Worm (Caenorhabditis elegans): Measurements from ENCODE around the gene tdo-2.

tdo-2 gene

ce11 chrIII:5948162-5948933 is 28.6 kb upstream of the tdo-2 start, which contains the start of the genes F25B5.6 and F25B5.3:
Gene F25B5.6, minus strand, starts transcription at chrIII:5948733.
Gene F25B5.3, plus strand, starts transcription at chrIII:5948883.
- TF ChIP-seq aly-1 (tag; optimal IDR thresholded peaks at IDR 0.05) (no peak), flt-1 (GFP tag; IDR thresholded peaks at IDR 0.05) (no peak), hnd-1 (tag; optimal IDR thresholded peaks at IDR 0.05) (no peak), tra-4 (tag; optimal IDR thresholded peaks at IDR 0.05) (no peak), hmbx-1 (tag; optimal IDR thresholded peaks at IDR 0.05) (no peak), ceh-13 (GFP tag; optimal IDR thresholded peaks at IDR 0.05) (no peak), ets-7 (tag; optimal IDR thresholded peaks at IDR 0.05) (no peak), ama-1 (optimal IDR thresholded peaks at IDR 0.05) (no peak), scrt-1 (GFP tag; IDR thresholded peaks at IDR 0.05) (no peak), B0310.2 (tag; optimal IDR thresholded peaks at IDR 0.05) (no peak), sea-1 (GFP tag; conservative IDR thresholded peaks at IDR 0.05) (no peak)

- TF ChIP-seq B0310.2 (tag; optimal IDR thresholded peaks at IDR 0.05): no peak
Observed at ce11 chrIII:5945865-5946264, 26.1 kb upstream of the tdo-2 start, which contains the start of gene F25B5.5. Gene F25B5.5, minus strand, starts transcription at chrIII:5946124.

ce11 chrIII:5943368-5944180 is 23.8 kb upstream of the tdo-2 start:
- TF ChIP-seq pes-1 (GFP tag; IDR thresholded peaks at IDR 0.05): no peak
- peak; percentile 12 for TF ChIP-seq hmg-4 (GFP tag; optimal IDR thresholded peaks at IDR 0.05)
- peak; percentile 18; the same call in 1 of the 2 replicates for TF ChIP-seq sea-1 (GFP tag; conservative IDR thresholded peaks at IDR 0.05)
- peak; percentile 20; the same call in 1 of the 2 replicates for TF ChIP-seq flt-1 (GFP tag; IDR thresholded peaks at IDR 0.05)

- TF ChIP-seq tbx-37 (GFP tag; conservative IDR thresholded peaks at IDR 0.05) (no peak), scrt-1 (GFP tag; IDR thresholded peaks at IDR 0.05) (no peak), ceh-36 (tag; optimal IDR thresholded peaks at IDR 0.05) (no peak), sea-1 (GFP tag; conservative IDR thresholded peaks at IDR 0.05) (no peak), hnd-1 (tag; optimal IDR thresholded peaks at IDR 0.05) (no peak), tra-4 (tag; optimal IDR thresholded peaks at IDR 0.05) (no peak), flt-1 (GFP tag; IDR thresholded peaks at IDR 0.05) (no peak), tbx-11 (GFP tag; IDR thresholded peaks at IDR 0.05) (no peak), ama-1 (optimal IDR thresholded peaks at IDR 0.05) (no peak), F13C5.2 (tag; optimal IDR thresholded peaks at IDR 0.05) (no peak), B0310.2 (tag; optimal IDR thresholded peaks at IDR 0.05) (no peak), hmg-4 (GFP tag; optimal IDR thresholded peaks at IDR 0.05) (no peak)
Observed at ce11 chrIII:5942104-5942503, 22.3 kb upstream of the tdo-2 start.

ce11 chrIII:5940525-5940974 is 20.8 kb upstream of the tdo-2 start:
- TF ChIP-seq flt-1 (GFP tag; IDR thresholded peaks at IDR 0.05) (0 out of 2 replicates have a peak, but pooled peaks have one; percentile 30), pes-1 (GFP tag; IDR thresholded peaks at IDR 0.05) (no peak; the same call in 1 of the 2 replicates), hmg-4 (GFP tag; optimal IDR thresholded peaks at IDR 0.05) (no peak), tbx-11 (GFP tag; IDR thresholded peaks at IDR 0.05) (peak; percentile 5; the same call in 1 of the 2 replicates), ama-1 (optimal IDR thresholded peaks at IDR 0.05) (no peak), ceh-36 (tag; optimal IDR thresholded peaks at IDR 0.05) (no peak), scrt-1 (GFP tag; IDR thresholded peaks at IDR 0.05) (0 out of 2 replicates have a peak, but pooled peaks have one; percentile 8)

ce11 chrIII:5939453-5940296 is 19.9 kb upstream of the tdo-2 start, which contains the start of gene ubq-1:
Gene ubq-1, plus strand, starts transcription at chrIII:5940254.
- no peak for TF ChIP-seq aly-1 (tag; optimal IDR thresholded peaks at IDR 0.05)
- no peak for TF ChIP-seq hmbx-1 (tag; optimal IDR thresholded peaks at IDR 0.05)
- peak; percentile 31; the same call in 1 of the 2 replicates for TF ChIP-seq flt-1 (GFP tag; IDR thresholded peaks at IDR 0.05)

ce11 chrIII:5938790-5939452 is 19.2 kb upstream of the tdo-2 start:
- TF ChIP-seq hnd-1 (tag; optimal IDR thresholded peaks at IDR 0.05) (no peak), scrt-1 (GFP tag; IDR thresholded peaks at IDR 0.05) (no peak), hmbx-1 (tag; optimal IDR thresholded peaks at IDR 0.05) (no peak), ceh-13 (GFP tag; optimal IDR thresholded peaks at IDR 0.05) (no peak), tra-4 (tag; optimal IDR thresholded peaks at IDR 0.05) (no peak), ama-1 (optimal IDR thresholded peaks at IDR 0.05) (no peak), flt-1 (GFP tag; IDR thresholded peaks at IDR 0.05) (no peak), tbx-11 (GFP tag; IDR thresholded peaks at IDR 0.05) (no peak), aly-1 (tag; optimal IDR thresholded peaks at IDR 0.05) (no peak), ets-7 (tag; optimal IDR thresholded peaks at IDR 0.05) (no peak), hmg-4 (GFP tag; optimal IDR thresholded peaks at IDR 0.05) (no peak), sea-1 (GFP tag; conservative IDR thresholded peaks at IDR 0.05) (no peak), ceh-36 (tag; optimal IDR thresholded peaks at IDR 0.05) (no peak), pes-1 (GFP tag; IDR thresholded peaks at IDR 0.05) (no peak), F13C5.2 (tag; optimal IDR thresholded peaks at IDR 0.05) (no peak)
